Fruit fly (Drosophila melanogaster) whole organism, larva: ENCODE data around the gene JYalpha.

Experiments
- noc ChIP-seq: fragments of 200-800 bp; sonication (Bioruptor generic); optimal IDR thresholded peaks from 3 replicates; lab custom pipeline; 2019; ENCODE audit warnings: missing biosample characterization, mild to moderate bottlenecking, missing genetic modification characterization, moderate library complexity

Gene JYalpha

DNA sequence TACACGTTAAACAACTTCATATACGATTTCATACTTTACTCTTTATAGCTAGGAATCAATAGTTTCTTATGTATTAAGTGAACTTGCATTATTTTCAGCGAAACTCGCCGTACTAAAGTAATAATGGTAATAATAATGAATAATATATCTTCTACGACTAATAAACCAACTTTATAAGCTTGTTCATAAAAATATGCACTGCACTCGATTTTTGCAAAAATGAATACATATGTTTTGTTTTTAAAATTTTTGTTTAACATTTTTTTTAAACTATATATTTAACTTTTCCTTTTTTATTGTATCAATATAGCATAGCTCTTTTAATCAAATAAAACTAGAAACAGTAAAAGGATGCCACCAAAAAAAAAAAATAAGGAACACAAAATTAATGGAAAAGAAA lies at the start of gene JYalpha:
JYalpha (plus strand) TSS at position 301 of the 400 bp plus-strand sequence.
- no peak for TF ChIP-seq noc

DNA sequence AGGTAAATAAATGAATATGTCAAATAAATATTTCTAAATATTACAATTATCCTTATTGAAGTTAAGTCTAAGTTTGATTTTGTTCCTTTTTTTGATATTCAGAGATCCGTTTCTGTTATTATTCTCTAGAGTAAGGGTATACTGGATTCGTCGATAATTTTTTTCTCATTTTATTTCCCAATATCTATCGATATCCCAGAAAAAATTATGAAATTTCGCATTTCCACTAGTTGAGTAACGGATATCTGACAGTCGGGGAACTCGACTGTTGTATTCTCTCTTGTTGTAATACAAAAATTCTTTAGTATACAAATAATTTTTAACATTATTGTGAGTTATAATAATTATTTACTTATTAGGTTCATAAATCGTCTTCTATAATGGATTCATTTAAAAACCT lies 730 bp downstream of the JYalpha start:
- no peak for TF ChIP-seq noc

DNA sequence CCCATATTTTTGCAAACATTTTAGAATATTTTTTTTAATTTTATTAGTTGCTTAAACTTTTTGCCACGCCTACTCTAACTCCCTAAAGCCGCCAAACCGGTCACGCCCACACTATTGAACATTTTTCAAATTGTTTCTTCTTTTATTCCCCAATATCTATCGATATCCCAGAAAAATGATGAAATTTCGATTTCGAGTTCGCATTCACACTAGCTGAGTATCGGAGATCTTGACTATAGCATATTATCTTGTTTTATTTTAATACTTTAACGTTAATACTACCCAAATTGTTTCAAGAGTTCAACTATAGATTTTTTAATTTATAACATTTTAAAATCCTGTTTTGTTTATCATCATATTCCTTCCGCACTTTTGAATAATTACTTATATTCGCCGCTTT lies 41.7 kb downstream of the JYalpha start:
- TF ChIP-seq noc: no peak

DNA sequence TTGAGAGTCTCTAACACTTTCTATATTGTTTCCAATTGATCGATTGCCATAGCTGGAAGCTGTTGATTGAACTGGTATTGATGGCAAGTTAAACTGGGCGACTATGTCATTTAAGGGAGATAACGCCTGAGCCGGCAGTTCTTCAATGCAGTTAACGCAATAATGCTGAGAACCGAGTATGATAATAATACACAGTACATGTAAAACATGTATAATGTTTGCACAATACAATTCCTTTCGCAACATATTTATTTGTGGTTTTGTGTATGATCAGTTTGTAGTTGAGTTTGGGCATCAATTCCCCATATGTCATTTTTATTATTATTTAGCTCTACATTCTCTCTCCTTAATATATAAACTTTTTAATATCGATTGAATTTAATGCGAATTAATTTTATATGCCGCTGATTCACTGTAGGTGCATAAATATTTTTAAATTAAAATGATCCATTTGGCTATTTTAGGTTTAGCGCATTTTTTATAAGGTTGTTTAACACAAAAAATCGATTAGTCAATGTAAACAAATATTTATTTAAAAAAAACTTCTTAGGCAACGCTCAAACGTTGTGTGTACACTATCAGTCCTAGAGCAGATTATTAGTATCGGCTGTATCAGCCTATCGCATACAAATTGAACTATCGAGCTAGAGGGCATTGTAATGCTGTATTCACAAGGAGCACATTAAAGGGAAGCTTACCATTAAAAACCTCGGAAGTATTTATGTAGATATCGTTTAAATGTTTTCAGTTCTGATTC lies 42.7 kb downstream of the JYalpha start, which contains the start of gene PlexB:
PlexB (minus strand) TSS at position 600 of the 757 bp plus-strand sequence.
- no peak for TF ChIP-seq noc

- TF ChIP-seq noc: no peak
Observed at dm6 chr4:43936-44260, 43.2 kb downstream of the JYalpha start.

DNA sequence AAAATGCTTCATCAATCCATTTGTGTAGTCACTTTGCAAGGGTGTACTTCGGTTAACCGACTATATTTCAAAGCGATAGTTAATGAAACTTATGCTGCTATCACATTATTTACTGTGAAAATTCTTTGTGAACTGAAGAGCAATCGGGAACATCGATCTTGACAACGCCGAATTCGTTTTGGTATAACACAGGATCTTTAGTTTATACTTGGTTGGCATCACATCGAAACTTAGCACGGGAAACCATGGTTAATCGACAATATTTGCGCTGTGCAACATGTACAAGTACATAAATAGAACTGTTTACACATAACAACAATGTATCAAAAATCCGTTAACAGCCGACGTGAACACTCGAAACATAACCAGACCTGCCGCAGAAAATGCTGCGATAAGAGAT lies 44.1 kb downstream of the JYalpha start:
- TF ChIP-seq noc: no peak

dm6 chr4:46484-46883 lies 45.8 kb downstream of the JYalpha start:
- no peak for TF ChIP-seq noc

dm6 chr4:46942-47527 lies 46.4 kb downstream of the JYalpha start:
- TF ChIP-seq noc: no peak

dm6 chr4:54633-55032 lies 54.0 kb downstream of the JYalpha start:
- no peak for TF ChIP-seq noc
